Fruit fly (Drosophila melanogaster) whole organism, wandering third instar larva: ENCODE measurements around the gene CG1233.

ENCODE experiments used
- Abd-B ChIP-seq: fragments of >200 bp; optimal IDR thresholded peaks from 2 replicates; lab custom pipeline; 2017; ENCODE audit warnings: missing biosample characterization, missing genetic modification characterization
- CG32264 ChIP-seq: fragments of 200-800 bp; sonication (Bioruptor generic); optimal IDR thresholded peaks from 2 replicates; lab custom pipeline; 2016; ENCODE audit warnings: missing biosample characterization, missing genetic modification characterization
- CG9705 ChIP-seq: fragments of 200-800 bp; sonication (Bioruptor generic); optimal IDR thresholded peaks from 2 replicates; lab custom pipeline; 2018; ENCODE audit warnings: missing biosample characterization, mild to moderate bottlenecking, missing genetic modification characterization
- CrebA ChIP-seq: fragments of 200-800 bp; sonication (Bioruptor generic); optimal IDR thresholded peaks from 2 replicates; lab custom pipeline; 2016; ENCODE audit warnings: missing biosample characterization, mild to moderate bottlenecking, missing genetic modification characterization, borderline replicate concordance
- Dfd ChIP-seq: fragments of >200 bp; optimal IDR thresholded peaks from 2 replicates; lab custom pipeline; 2017; ENCODE audit warnings: missing biosample characterization, missing genetic modification characterization
- Dif ChIP-seq: fragments of 200-275, 200-300 bp; sonication (Bioruptor generic); optimal IDR thresholded peaks from 2 replicates; lab custom pipeline; 2018; ENCODE audit warnings: missing biosample characterization, missing genetic modification characterization; ENCODE audit not compliant: partially characterized antibody
- GATAd ChIP-seq: sonication (Bioruptor generic); optimal IDR thresholded peaks from 2 replicates; lab custom pipeline; 2016; ENCODE audit warnings: missing biosample characterization, missing genetic modification characterization
- HLH106 ChIP-seq: fragments of 200-800 bp; optimal IDR thresholded peaks from 3 replicates; lab custom pipeline; 2019; ENCODE audit warnings: missing biosample characterization, mild to moderate bottlenecking, missing genetic modification characterization, moderate library complexity
- Hnf4 ChIP-seq: fragments of 200-800 bp; sonication (Bioruptor generic); optimal IDR thresholded peaks from 2 replicates; lab custom pipeline; 2016; ENCODE audit warnings: missing biosample characterization, mild to moderate bottlenecking, missing genetic modification characterization
- Hr78 ChIP-seq: fragments of >200 bp; optimal IDR thresholded peaks from 2 replicates; lab custom pipeline; 2017; ENCODE audit warnings: missing biosample characterization, missing genetic modification characterization
- Hr83 ChIP-seq: fragments of 200-300 bp; sonication (Bioruptor generic); optimal IDR thresholded peaks from 2 replicates; lab custom pipeline; 2016; ENCODE audit warnings: missing biosample characterization, mild to moderate bottlenecking, missing genetic modification characterization, moderate library complexity; ENCODE audit not compliant: poor library complexity, severe bottlenecking
- Jra ChIP-seq: sonication (Bioruptor generic); optimal IDR thresholded peaks from 2 replicates; lab custom pipeline; 2016; ENCODE audit warnings: missing biosample characterization, missing genetic modification characterization
- Mio ChIP-seq: sonication (Bioruptor generic); optimal IDR thresholded peaks from 2 replicates; lab custom pipeline; 2016; ENCODE audit warnings: missing biosample characterization, missing genetic modification characterization
- Myc ChIP-seq: fragments of >200 bp; optimal IDR thresholded peaks from 2 replicates; lab custom pipeline; 2017
- N ChIP-seq: fragments of >200 bp; optimal IDR thresholded peaks from 2 replicates; lab custom pipeline; 2018; ENCODE audit warnings: missing biosample characterization, missing external identifiers, missing genetic modification characterization
- OdsH ChIP-seq: fragments of 200-800 bp; sonication (Bioruptor generic); optimal IDR thresholded peaks from 2 replicates; lab custom pipeline; 2016; ENCODE audit warnings: missing biosample characterization, mild to moderate bottlenecking, missing genetic modification characterization
- Rel ChIP-seq, 2 experiments: fragments of 200-800 bp; sonication (Bioruptor generic) in 1 of 2; optimal IDR thresholded peaks; 2 replicates in 1 of 2; 3 replicates in 1 of 2; lab custom pipeline; 2016 to 2019; ENCODE audit warnings: mild to moderate bottlenecking in 2 of 2, missing biosample characterization in 2 of 2, missing genetic modification characterization in 2 of 2, moderate library complexity in 1 of 2
- Sp1 ChIP-seq: fragments of 200-800 bp; sonication (Bioruptor generic); optimal IDR thresholded peaks from 3 replicates; lab custom pipeline; 2019; ENCODE audit warnings: missing biosample characterization, mild to moderate bottlenecking, missing genetic modification characterization, moderate library complexity
- Vsx2 ChIP-seq: fragments of 200-300, 225-300 bp; sonication (Bioruptor generic); optimal IDR thresholded peaks from 2 replicates; lab custom pipeline; 2018; ENCODE audit warnings: missing biosample characterization, missing genetic modification characterization; ENCODE audit not compliant: partially characterized antibody
- br ChIP-seq: fragments of 200-800 bp; sonication (Bioruptor generic); optimal IDR thresholded peaks from 2 replicates; lab custom pipeline; 2016; ENCODE audit warnings: missing biosample characterization, missing genetic modification characterization
- brk ChIP-seq: fragments of 200-800 bp; sonication (Bioruptor generic); optimal IDR thresholded peaks from 2 replicates; lab custom pipeline; 2016; ENCODE audit warnings: missing biosample characterization, mild to moderate bottlenecking, missing genetic modification characterization
- dl ChIP-seq, 2 experiments: fragments of 175-275, 200-275 bp in 1 of 2; fragments of 200-275 bp in 1 of 2; sonication (Bioruptor generic); optimal IDR thresholded peaks; lab custom pipeline; 2018; ENCODE audit warnings: mild to moderate bottlenecking in 2 of 2, missing biosample characterization in 2 of 2, missing genetic modification characterization in 2 of 2, moderate library complexity in 2 of 2; ENCODE audit not compliant: partially characterized antibody in 2 of 2, insufficient read depth in 1 of 2
- dmrt93B ChIP-seq: fragments of 200-800 bp; sonication (Bioruptor generic); optimal IDR thresholded peaks from 2 replicates; lab custom pipeline; 2018; ENCODE audit warnings: missing biosample characterization, mild to moderate bottlenecking, missing genetic modification characterization
- dsf ChIP-seq: sonication (Bioruptor generic); optimal IDR thresholded peaks from 2 replicates; lab custom pipeline; 2016; ENCODE audit warnings: missing biosample characterization, missing genetic modification characterization, borderline replicate concordance
- ey ChIP-seq: fragments of 200-800 bp; sonication (Bioruptor generic); optimal IDR thresholded peaks from 2 replicates; lab custom pipeline; 2016; ENCODE audit warnings: missing biosample characterization, missing genetic modification characterization
- foxo ChIP-seq, 2 experiments: fragments of 200-800 bp; sonication (Bioruptor generic); optimal IDR thresholded peaks; 2 replicates in 1 of 2; 3 replicates in 1 of 2; lab custom pipeline; 2016 to 2017; ENCODE audit warnings: missing biosample characterization in 2 of 2, missing genetic modification characterization in 2 of 2
- fru ChIP-seq: fragments of 200-800 bp; sonication (Bioruptor generic); optimal IDR thresholded peaks from 3 replicates; lab custom pipeline; 2016; ENCODE audit warnings: missing biosample characterization, mild to moderate bottlenecking, missing genetic modification characterization
- h ChIP-seq: fragments of 200-800 bp; sonication (Bioruptor generic); optimal IDR thresholded peaks from 3 replicates; lab custom pipeline; 2016; ENCODE audit warnings: missing biosample characterization, mild to moderate bottlenecking, missing genetic modification characterization
- jim ChIP-seq: fragments of 175-275, 200-325 bp; sonication (Bioruptor generic); optimal IDR thresholded peaks from 2 replicates; lab custom pipeline; 2016; ENCODE audit warnings: missing biosample characterization, mild to moderate bottlenecking, missing genetic modification characterization
- lola ChIP-seq: fragments of >200 bp; optimal IDR thresholded peaks from 2 replicates; lab custom pipeline; 2017; ENCODE audit warnings: missing biosample characterization, missing genetic modification characterization
- pan ChIP-seq: fragments of >200 bp; optimal IDR thresholded peaks from 2 replicates; lab custom pipeline; 2017
- psq ChIP-seq: fragments of 200-800 bp; sonication (Bioruptor generic); optimal IDR thresholded peaks from 3 replicates; lab custom pipeline; 2017; ENCODE audit warnings: missing biosample characterization, mild to moderate bottlenecking, missing genetic modification characterization, moderate library complexity
- rgr ChIP-seq: fragments of 200-800 bp; sonication (Bioruptor generic); optimal IDR thresholded peaks from 3 replicates; lab custom pipeline; 2016; ENCODE audit warnings: missing biosample characterization, mild to moderate bottlenecking, missing genetic modification characterization
- sage ChIP-seq: fragments of 200-800 bp; sonication (Bioruptor generic); optimal IDR thresholded peaks from 2 replicates; lab custom pipeline; 2016; ENCODE audit warnings: missing biosample characterization, mild to moderate bottlenecking, missing genetic modification characterization
- sv ChIP-seq: fragments of 200-800 bp; sonication (Bioruptor generic); optimal IDR thresholded peaks from 3 replicates; lab custom pipeline; 2016; ENCODE audit warnings: missing biosample characterization, missing genetic modification characterization
- tai ChIP-seq: sonication (Bioruptor generic); optimal IDR thresholded peaks from 2 replicates; lab custom pipeline; 2016; ENCODE audit warnings: missing biosample characterization, missing genetic modification characterization
- usp ChIP-seq: fragments of >200 bp; optimal IDR thresholded peaks from 2 replicates; lab custom pipeline; 2017; ENCODE audit warnings: missing biosample characterization, missing genetic modification characterization
- woc ChIP-seq: sonication (Bioruptor generic); optimal IDR thresholded peaks from 2 replicates; lab custom pipeline; 2016; ENCODE audit warnings: missing biosample characterization, mild to moderate bottlenecking, missing genetic modification characterization

Gene CG1233

DNA sequence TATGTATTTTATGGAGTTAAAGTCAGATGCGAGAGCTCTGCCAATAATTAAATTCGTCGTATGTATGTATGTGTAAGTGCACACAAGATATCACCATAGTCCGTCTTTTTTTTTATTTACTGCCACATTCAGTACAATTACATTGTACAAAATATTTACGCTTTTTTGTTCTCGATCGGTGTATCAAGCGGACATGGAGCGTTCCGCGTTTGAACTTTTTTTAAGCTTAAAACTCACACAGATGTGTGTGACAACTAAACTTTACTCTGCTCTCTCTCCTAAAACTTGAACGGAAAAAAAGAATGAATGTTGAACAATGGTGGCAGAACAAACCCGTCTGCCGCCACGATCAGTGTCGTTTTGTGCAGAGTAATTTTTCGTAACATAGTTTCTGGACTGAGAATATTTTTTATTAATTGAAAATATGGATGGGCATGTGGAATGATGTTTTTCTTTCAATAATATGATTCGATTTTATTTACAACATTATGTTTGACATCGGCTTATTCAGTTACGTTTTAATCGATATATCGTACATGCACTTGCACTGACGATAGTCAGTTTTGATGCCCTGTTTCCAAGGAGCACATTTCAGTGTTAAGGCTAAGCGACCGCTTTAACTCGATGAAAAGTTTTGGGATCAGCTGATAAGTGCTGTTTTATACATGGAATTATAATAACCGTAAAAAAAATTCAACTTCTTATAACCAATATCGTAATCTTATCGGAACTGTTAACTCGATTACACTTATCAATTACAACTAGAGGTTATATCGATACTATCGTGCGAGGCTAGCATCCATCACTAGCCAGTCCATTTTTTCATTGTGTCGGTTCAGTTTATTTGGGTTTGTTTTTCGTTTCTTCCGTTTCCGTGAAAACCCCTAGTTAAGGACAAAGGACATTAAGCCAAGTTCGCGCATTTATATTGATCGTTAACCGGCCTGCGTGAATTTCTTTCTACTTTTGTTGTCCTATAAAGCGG lies 14.3 kb upstream of the CG1233 start, which contains the start of gene mth:
Gene mth (minus strand): TSS at position 302 of the 985 bp plus-strand sequence.
- TF ChIP-seq Myc = no peak
- TF ChIP-seq HLH106 (tag; lab: Kevin White, UChicago) = peak; percentile 62
- TF ChIP-seq Hr78 (GFP tag; lab: Kevin White, UChicago) = peak; percentile 42
- no peak for TF ChIP-seq CrebA
- peak; percentile 38 for TF ChIP-seq br
- peak; percentile 44 for TF ChIP-seq rgr (GFP tag; lab: Kevin White, UChicago)
- TF ChIP-seq lola (GFP tag; lab: Kevin White, UChicago) = no peak
- no peak for TF ChIP-seq sage
- peak; percentile 75 for TF ChIP-seq N (GFP tag; lab: Kevin White, UChicago)
- TF ChIP-seq fru = peak; percentile 53
- TF ChIP-seq Jra = peak; percentile 61
- no peak for TF ChIP-seq Hr83 (GFP tag; lab: Kevin White, UChicago)
- TF ChIP-seq woc (GFP tag; lab: Kevin White, UChicago) = peak; percentile 73
- TF ChIP-seq Dif (GFP tag; lab: Kevin White, UChicago) = no peak
- no peak for TF ChIP-seq Vsx2 (GFP tag; lab: Kevin White, UChicago)
- no peak for TF ChIP-seq jim (GFP tag; lab: Kevin White, UChicago)
- TF ChIP-seq h (GFP tag; lab: Kevin White, UChicago) = peak; percentile 37
- no peak for TF ChIP-seq dl (GFP tag; optimal IDR thresholded peaks at IDR 0.05; lab: Kevin White, UChicago; ENCODE audit: insufficient read depth in 1 of 2, partially characterized antibody in 2 of 2)
- no peak for TF ChIP-seq Abd-B (GFP tag; lab: Kevin White, UChicago)
- TF ChIP-seq psq (GFP tag; lab: Kevin White, UChicago) = no peak
- TF ChIP-seq dmrt93B (GFP tag; lab: Kevin White, UChicago) = peak; percentile 6
- TF ChIP-seq dsf (GFP tag; lab: Kevin White, UChicago) = peak; percentile 60
- peak; percentile 20 for TF ChIP-seq ey (GFP tag; lab: Kevin White, UChicago)
- no peak for TF ChIP-seq Dfd (GFP tag; lab: Kevin White, UChicago)
- no peak for TF ChIP-seq usp (GFP tag; lab: Kevin White, UChicago)
- TF ChIP-seq Hnf4 (GFP tag; lab: Kevin White, UChicago) = peak; percentile 63
- TF ChIP-seq CG9705 (GFP tag; lab: Kevin White, UChicago) = peak; percentile 47
- TF ChIP-seq tai (GFP tag; lab: Kevin White, UChicago) = no peak
- TF ChIP-seq GATAd = no peak
- peak; percentile 22 for TF ChIP-seq CG32264 (GFP tag; lab: Kevin White, UChicago)
- peak; percentile 16 for TF ChIP-seq Rel (GFP tag; optimal IDR thresholded peaks at IDR 0.05; lab: Kevin White, UChicago)
- peak; percentile 25 for TF ChIP-seq Rel (tag; optimal IDR thresholded peaks at IDR 0.05; lab: Kevin White, UChicago)
- no peak for TF ChIP-seq OdsH (GFP tag; lab: Kevin White, UChicago)
- no peak for TF ChIP-seq Mio
- peak; percentile 28 for TF ChIP-seq brk (GFP tag; lab: Kevin White, UChicago)
- peak in 1 of 2 experiments; percentile 62 for TF ChIP-seq foxo (GFP tag; optimal IDR thresholded peaks at IDR 0.05; lab: Kevin White, UChicago)
- peak; percentile 21 for TF ChIP-seq sv (GFP tag; lab: Kevin White, UChicago)
- peak; percentile 41 for TF ChIP-seq Sp1
- no peak for TF ChIP-seq pan (lab: Kevin White, UChicago)
